Fruit fly (Drosophila melanogaster): ENCODE results near the gene CG3397.

Gene CG3397

dm6 chr3R:11948903-11949358 lies 35.4 kb downstream of the CG3397 start, which contains the start of gene Cad87A (continued):
- TF ChIP-seq Hmr (GFP tag; optimal IDR thresholded peaks at IDR 0.05) (no peak), abd-A (tag; optimal IDR thresholded peaks at IDR 0.05) (peak; percentile 92), CG14965 (GFP tag; optimal IDR thresholded peaks at IDR 0.05; ENCODE audit: borderline replicate concordance) (no peak), esg (GFP tag; conservative IDR thresholded peaks at IDR 0.05) (no peak), bigmax (GFP tag; optimal IDR thresholded peaks at IDR 0.05) (peak; percentile 67), vnd (GFP tag; IDR thresholded peaks at IDR 0.05; ENCODE audit: partially characterized antibody) (no peak), Lim3 (GFP tag; IDR thresholded peaks at IDR 0.05) (no peak), trem (tag; optimal IDR thresholded peaks at IDR 0.05) (peak; percentile 36), Doc2 (GFP tag; IDR thresholded peaks at IDR 0.05) (no peak), slbo (GFP tag; IDR thresholded peaks at IDR 0.05) (no peak), disco-r (GFP tag; optimal IDR thresholded peaks at IDR 0.05) (no peak), nerfin-2 (GFP tag; IDR thresholded peaks at IDR 0.05; ENCODE audit: partially characterized antibody) (no peak), unpg (GFP tag; optimal IDR thresholded peaks at IDR 0.05) (peak; percentile 15), CG14710 (tag; optimal IDR thresholded peaks at IDR 0.05) (no peak), HLH54F (GFP tag; optimal IDR thresholded peaks at IDR 0.05) (no peak), CG34376 (GFP tag; optimal IDR thresholded peaks at IDR 0.05) (peak; percentile 62), CG7745 (tag; optimal IDR thresholded peaks at IDR 0.05) (peak; percentile 38), YL-1 (GFP tag; optimal IDR thresholded peaks at IDR 0.05) (no peak), sens (GFP tag) (peak; percentile 77), Abd-B (GFP tag; optimal IDR thresholded peaks at IDR 0.05) (no peak), CG1647 (GFP tag; optimal IDR thresholded peaks at IDR 0.05) (no peak), Eip74EF (GFP tag; optimal IDR thresholded peaks at IDR 0.05) (peak in 1 of 2 experiments; percentile 69), CG30431 (GFP tag; optimal IDR thresholded peaks at IDR 0.05) (no peak), ken (GFP tag; IDR thresholded peaks at IDR 0.05) (no peak), exex (tag; optimal IDR thresholded peaks at IDR 0.05) (no peak), CG11723 (GFP tag; optimal IDR thresholded peaks at IDR 0.05) (no peak), CG11504 (tag; optimal IDR thresholded peaks at IDR 0.05) (peak; percentile 38), ham (GFP tag; IDR thresholded peaks at IDR 0.05) (no peak), CG6254 (GFP tag; optimal IDR thresholded peaks at IDR 0.05) (no peak), CG9727 (GFP tag; optimal IDR thresholded peaks at IDR 0.05) (no peak), CG15073 (GFP tag; optimal IDR thresholded peaks at IDR 0.05) (no peak), Opbp (GFP tag; IDR thresholded peaks at IDR 0.05; ENCODE audit: partially characterized antibody) (no peak), Trl (optimal IDR thresholded peaks at IDR 0.05) (peak; percentile 41 to 62), Trl (GFP tag; optimal IDR thresholded peaks at IDR 0.05) (peak; percentile 59), Dek (tag; optimal IDR thresholded peaks at IDR 0.05) (no peak), CG11093 (GFP tag; IDR thresholded peaks at IDR 0.05) (no peak), rib (GFP tag; IDR thresholded peaks at IDR 0.05) (no peak), CG4617 (GFP tag; optimal IDR thresholded peaks at IDR 0.05; ENCODE audit: borderline replicate concordance) (no peak), ap (GFP tag; IDR thresholded peaks at IDR 0.05) (no peak), bbx (GFP tag; IDR thresholded peaks at IDR 0.05; ENCODE audit: partially characterized antibody) (no peak), cwo (GFP tag; optimal IDR thresholded peaks at IDR 0.05) (no peak), CG8281 (tag; optimal IDR thresholded peaks at IDR 0.05) (peak; percentile 7), CG10979 (tag; optimal IDR thresholded peaks at IDR 0.05) (no peak), nau (GFP tag; optimal IDR thresholded peaks at IDR 0.05) (peak; percentile 35), unc-4 (GFP tag; IDR thresholded peaks at IDR 0.05; ENCODE audit: partially characterized antibody) (no peak), vfl (GFP tag; optimal IDR thresholded peaks at IDR 0.05) (no peak), Deaf1 (tag; optimal IDR thresholded peaks at IDR 0.05) (no peak), CG1832 (GFP tag; optimal IDR thresholded peaks at IDR 0.05) (no peak), CG17568 (GFP tag; optimal IDR thresholded peaks at IDR 0.05) (peak; percentile 16), CG10462 (GFP tag; optimal IDR thresholded peaks at IDR 0.05) (no peak)
